Worm (Caenorhabditis elegans) whole organism, midembryonic: Measurements from ENCODE around the gene sulp-4.

Source experiments
- cog-1 ChIP-seq: sonication (generic microtip); optimal IDR thresholded peaks from 2 replicates; lab custom pipeline; 2016; ENCODE audit warnings: missing genetic modification characterization, missing compliant biosample characterization
- flt-1 ChIP-seq: fragments of 200-800 bp; sonication (Bioruptor generic); IDR thresholded peaks from 2 replicates; pipeline ENCODE4 v1.3.6; 2022; ENCODE audit warnings: missing genetic modification characterization, missing compliant biosample characterization
- klf-2 ChIP-seq: fragments of 200-800 bp; sonication (Bioruptor generic); conservative IDR thresholded peaks from 2 replicates; pipeline ENCODE4 v1.3.6; 2022; ENCODE audit warnings: missing genetic modification reagents, missing genetic modification characterization, missing compliant biosample characterization
- ref-1 ChIP-seq: fragments of 200-800 bp; sonication (Bioruptor generic); conservative IDR thresholded peaks from 2 replicates; pipeline ENCODE4 v1.3.6; 2022; ENCODE audit warnings: missing genetic modification reagents, missing genetic modification characterization, missing compliant biosample characterization
- tab-1 ChIP-seq: fragments of 200-800 bp; sonication (Bioruptor generic); IDR thresholded peaks from 2 replicates; pipeline ENCODE4 v1.3.6; 2022; ENCODE audit warnings: missing genetic modification characterization, missing compliant biosample characterization

DNA sequence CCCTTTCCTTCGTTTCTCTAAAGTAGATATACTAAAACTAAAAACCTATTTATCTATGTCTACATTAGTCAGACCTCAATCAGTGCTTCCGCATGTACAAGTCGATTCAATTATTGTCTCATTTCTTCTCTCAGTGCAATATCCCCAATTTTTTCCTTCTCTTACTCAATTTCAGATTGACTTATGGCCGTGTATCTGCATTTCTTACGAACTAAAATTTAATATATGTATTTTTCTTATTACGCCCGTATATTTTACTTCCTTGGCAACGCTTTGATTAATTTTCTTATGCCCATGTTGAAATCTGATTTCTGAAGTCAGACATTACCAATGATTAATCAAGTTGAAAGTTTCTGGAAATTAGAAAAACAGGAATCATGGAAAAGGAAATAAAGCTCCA, 20.3 kb upstream of the sulp-4 start:
- no peak for TF ChIP-seq flt-1 (GFP tag; lab: Robert Waterston, UW)
- no peak for TF ChIP-seq ref-1 (GFP tag; lab: Robert Waterston, UW)
- no peak for TF ChIP-seq klf-2 (GFP tag; lab: Robert Waterston, UW)
- no peak for TF ChIP-seq tab-1
- TF ChIP-seq cog-1 (tag; lab: Kevin White, UChicago) = no peak
